Worm (Caenorhabditis elegans): ENCODE results near the gene Y41C4A.32.

Y41C4A.32 gene

ce11 chrIII:11719400-11719875 is 2.1 kb upstream of the Y41C4A.32 start, which contains the start of the genes elb-1 and Y41C4A.11:
Gene elb-1 (minus strand): TSS chrIII:11719450.
Gene Y41C4A.11 (plus strand): TSS chrIII:11719860.
- TF ChIP-seq snpc-4 (tag; optimal IDR thresholded peaks at IDR 0.05) (peak; percentile 29), pag-3 (tag; optimal IDR thresholded peaks at IDR 0.05; ENCODE audit: borderline replicate concordance, insufficient read depth) (no peak), C34B4.2 (tag; optimal IDR thresholded peaks at IDR 0.05) (no peak), ceh-82 (tag; optimal IDR thresholded peaks at IDR 0.05) (peak; percentile 27 to 86 (median 59)), skn-1 (tag; optimal IDR thresholded peaks at IDR 0.05) (peak; percentile 80), pqm-1 (tag; optimal IDR thresholded peaks at IDR 0.05) (no peak), aly-2 (tag; optimal IDR thresholded peaks at IDR 0.05) (peak; percentile 1), tlp-1 (tag; optimal IDR thresholded peaks at IDR 0.05) (no peak), zag-1 (tag; optimal IDR thresholded peaks at IDR 0.05) (no peak), sptf-1 (tag; optimal IDR thresholded peaks at IDR 0.05) (no peak), ces-1 (GFP tag; optimal IDR thresholded peaks at IDR 0.05) (no peak), hpl-2 (GFP tag; optimal IDR thresholded peaks at IDR 0.05) (no peak), fkh-10 (GFP tag; optimal IDR thresholded peaks at IDR 0.05) (no peak), dsc-1 (tag; optimal IDR thresholded peaks at IDR 0.05) (peak; percentile 71), blmp-1 (tag; optimal IDR thresholded peaks at IDR 0.05) (peak; percentile 28), nhr-71 (tag; optimal IDR thresholded peaks at IDR 0.05) (peak; percentile 86), jun-1 (tag; optimal IDR thresholded peaks at IDR 0.05) (peak; percentile 74), vab-15 (tag; optimal IDR thresholded peaks at IDR 0.05) (no peak), nhr-11 (tag; optimal IDR thresholded peaks at IDR 0.05) (no peak), elt-3 (tag; optimal IDR thresholded peaks at IDR 0.05) (peak in 2 of 6 experiments; percentile 8 to 30), ceh-8 (GFP tag; optimal IDR thresholded peaks at IDR 0.05) (peak; percentile 29), efl-1 (optimal IDR thresholded peaks at IDR 0.05) (peak; percentile 98 to 99), efl-1 (GFP tag; optimal IDR thresholded peaks at IDR 0.05 in 1 of 2) (peak; percentile 100), nhr-20 (tag; optimal IDR thresholded peaks at IDR 0.05) (peak; percentile 80), zip-4 (GFP tag; optimal IDR thresholded peaks at IDR 0.05) (no peak), isw-1 (GFP tag; IDR thresholded peaks at IDR 0.05) (peak; percentile 67), nhr-85 (tag) (peak; percentile 83), tbx-2 (tag; optimal IDR thresholded peaks at IDR 0.05) (peak; percentile 84), nhr-90 (tag; optimal IDR thresholded peaks at IDR 0.05; ENCODE audit: poor library complexity) (peak; percentile 79), lin-13 (GFP tag; optimal IDR thresholded peaks at IDR 0.05) (peak; percentile 49), elt-2 (tag; optimal IDR thresholded peaks at IDR 0.05) (peak; percentile 8), fkh-8 (tag; optimal IDR thresholded peaks at IDR 0.05) (peak; percentile 63), ceh-88 (GFP tag; IDR thresholded peaks at IDR 0.05) (no peak), snu-23 (GFP tag; optimal IDR thresholded peaks at IDR 0.05) (peak; percentile 77), hlh-4 (tag; optimal IDR thresholded peaks at IDR 0.05) (no peak), efl-3 (GFP tag; optimal IDR thresholded peaks at IDR 0.05) (no peak), C16A3.4 (tag; optimal IDR thresholded peaks at IDR 0.05) (peak; percentile 73), lir-3 (tag; optimal IDR thresholded peaks at IDR 0.05; ENCODE audit: poor library complexity) (no peak), Y116A8C.19 (tag; optimal IDR thresholded peaks at IDR 0.05; ENCODE audit: borderline replicate concordance) (no peak), unc-86 (tag; optimal IDR thresholded peaks at IDR 0.05) (peak; percentile 60), ets-5 (GFP tag; IDR thresholded peaks at IDR 0.05) (no peak), nhr-28 (tag; optimal IDR thresholded peaks at IDR 0.05) (no peak), nhr-77 (tag; optimal IDR thresholded peaks at IDR 0.05) (peak; percentile 92), hlh-17 (GFP tag; optimal IDR thresholded peaks at IDR 0.05; ENCODE audit: borderline replicate concordance) (no peak), ztf-11 (tag; optimal IDR thresholded peaks at IDR 0.05) (peak in 1 of 2 experiments; percentile 19), pax-3 (tag; optimal IDR thresholded peaks at IDR 0.05) (peak; percentile 68), egl-13 (tag; optimal IDR thresholded peaks at IDR 0.05) (peak; percentile 25), C04F5.9 (tag; optimal IDR thresholded peaks at IDR 0.05) (peak; percentile 3), nhr-84 (tag; optimal IDR thresholded peaks at IDR 0.05) (no peak), unc-62 (GFP tag; optimal IDR thresholded peaks at IDR 0.05) (no peak), lin-15B (tag; optimal IDR thresholded peaks at IDR 0.05) (peak; percentile 65), nhr-19 (GFP tag; conservative IDR thresholded peaks at IDR 0.05) (peak; percentile 76), rnt-1 (tag; optimal IDR thresholded peaks at IDR 0.05) (no peak)

Measured in whole organism, L1 larva.